Fruit fly (Drosophila melanogaster) whole organism, pupa: ENCODE measurements around the gene CG17732.

Experiments
- D1 ChIP-seq: fragments of 200-800 bp; sonication (Bioruptor generic); optimal IDR thresholded peaks from 2 replicates; lab custom pipeline; 2018; ENCODE audit warnings: missing biosample characterization, mild to moderate bottlenecking, missing genetic modification characterization, moderate library complexity
- EcR ChIP-seq: fragments of 200-800 bp; sonication (Bioruptor generic); optimal IDR thresholded peaks from 3 replicates; lab custom pipeline; 2019; ENCODE audit warnings: missing biosample characterization, missing genetic modification characterization, mild to moderate bottlenecking, moderate library complexity, missing genetic modification reagents
- rn ChIP-seq: fragments of 200-800 bp; sonication (Bioruptor generic); IDR thresholded peaks from 2 replicates; pipeline ENCODE4 v1.3.6; 2022; ENCODE audit warnings: missing biosample characterization, missing genetic modification characterization

DNA sequence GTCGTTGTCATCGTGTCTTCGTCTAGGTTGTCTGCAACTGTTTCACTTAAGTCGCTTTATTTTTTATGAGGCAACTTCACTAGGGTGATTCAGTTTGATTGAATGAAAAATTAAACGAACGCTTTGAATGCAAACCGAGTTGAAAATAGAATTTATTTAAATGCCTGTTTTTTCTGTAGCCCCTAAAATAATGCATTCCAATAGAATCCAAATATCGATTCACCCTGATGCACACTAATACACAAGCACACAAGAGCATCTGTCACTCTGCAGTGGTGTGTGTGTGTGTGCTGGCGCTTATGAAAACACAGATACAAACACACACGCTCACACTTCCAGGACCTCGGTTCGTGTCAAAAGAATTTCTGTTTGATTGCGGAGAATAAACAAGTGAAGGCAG is 19.7 kb upstream of the CG17732 start:
- no peak for TF ChIP-seq rn (GFP tag; lab: Robert Waterston, UW)
- TF ChIP-seq D1 (tag; lab: Kevin White, UChicago): no peak
- no peak for TF ChIP-seq EcR
